Fruit fly (Drosophila melanogaster) whole organism, larva: ENCODE results near the gene CG13731.

ENCODE experiments used
- noc ChIP-seq: fragments of 200-800 bp; sonication (Bioruptor generic); optimal IDR thresholded peaks from 3 replicates; lab custom pipeline; 2019; ENCODE audit warnings: missing biosample characterization, mild to moderate bottlenecking, missing genetic modification characterization, moderate library complexity

Gene CG13731

dm6 chr3L:17374956-17375621, 13.7 kb downstream of the CG13731 start:
- TF ChIP-seq noc, result no peak

dm6 chr3L:17366936-17367335, 21.8 kb downstream of the CG13731 start:
- TF ChIP-seq noc, result no peak

dm6 chr3L:17364023-17364422, 24.7 kb downstream of the CG13731 start:
- no peak for TF ChIP-seq noc

- no peak for TF ChIP-seq noc
Measured at dm6 chr3L:17362940-17363339, 25.8 kb downstream of the CG13731 start.

dm6 chr3L:17361925-17362324, 26.8 kb downstream of the CG13731 start:
- TF ChIP-seq noc, result no peak

- no peak for TF ChIP-seq noc
Measured at dm6 chr3L:17359225-17359773, 29.5 kb downstream of the CG13731 start, which contains the start of gene tap. Gene tap (plus strand): TSS chr3L:17359682.

- TF ChIP-seq noc, result no peak
Measured at dm6 chr3L:17358490-17358889, 30.3 kb downstream of the CG13731 start.

dm6 chr3L:17357431-17357830, 31.3 kb downstream of the CG13731 start:
- no peak for TF ChIP-seq noc

- no peak for TF ChIP-seq noc
Measured at dm6 chr3L:17352812-17353211, 35.9 kb downstream of the CG13731 start.

- TF ChIP-seq noc, result no peak
Measured at dm6 chr3L:17351522-17351921, 37.2 kb downstream of the CG13731 start, which contains the start of gene CG7692. Gene CG7692 (plus strand): TSS chr3L:17351822.

dm6 chr3L:17349604-17350003, 39.2 kb downstream of the CG13731 start, which contains the start of gene Mip:
Gene Mip (minus strand): TSS chr3L:17349666.
- no peak for TF ChIP-seq noc

- no peak for TF ChIP-seq noc
Measured at dm6 chr3L:17346393-17346792, 42.4 kb downstream of the CG13731 start.

dm6 chr3L:17344596-17344995, 44.2 kb downstream of the CG13731 start, which contains the start of gene brv2:
Gene brv2 (minus strand): TSS chr3L:17344696.
- no peak for TF ChIP-seq noc

- TF ChIP-seq noc, result no peak
Measured at dm6 chr3L:17341216-17341615, 47.5 kb downstream of the CG13731 start, which contains the start of gene CG13727. Gene CG13727 (minus strand): TSS chr3L:17341316.

dm6 chr3L:17339756-17340155, 49.0 kb downstream of the CG13731 start:
- TF ChIP-seq noc, result no peak

dm6 chr3L:17339122-17339521, 49.6 kb downstream of the CG13731 start, which contains the start of gene CG6479:
Gene CG6479 (minus strand): TSS chr3L:17339262.
- TF ChIP-seq noc, result no peak
